Worm (Caenorhabditis elegans) whole organism, L3 larva: ENCODE data around the gene R11G1.2.

ENCODE experiments used
- daf-12 ChIP-seq: fragments of 150-350 bp; optimal IDR thresholded peaks from 2 replicates; lab custom pipeline; 2014; ENCODE audit warnings: missing biosample characterization, missing genetic modification reagents, missing genetic modification characterization
- egl-27 ChIP-seq: sonication (generic microtip); optimal IDR thresholded peaks from 4 replicates; lab custom pipeline; 2017; ENCODE audit warnings: missing biosample characterization, missing genetic modification reagents, missing genetic modification characterization
- fkh-10 ChIP-seq: sonication (generic microtip); optimal IDR thresholded peaks from 2 replicates; lab custom pipeline; 2017; ENCODE audit warnings: missing biosample characterization, missing genetic modification reagents, missing genetic modification characterization
- mdl-1 ChIP-seq: fragments of 150-350 bp; optimal IDR thresholded peaks from 2 replicates; lab custom pipeline; 2014; ENCODE audit warnings: missing biosample characterization, missing genetic modification characterization
- nhr-11 ChIP-seq: fragments of 150-350 bp; optimal IDR thresholded peaks from 2 replicates; lab custom pipeline; 2014; ENCODE audit warnings: missing biosample characterization, missing genetic modification characterization
- nhr-237 ChIP-seq: fragments of 150-350 bp; optimal IDR thresholded peaks from 2 replicates; lab custom pipeline; 2014; ENCODE audit warnings: missing biosample characterization, missing genetic modification characterization
- nhr-28 ChIP-seq: fragments of 150-350 bp; optimal IDR thresholded peaks from 2 replicates; lab custom pipeline; 2014; ENCODE audit warnings: missing biosample characterization, missing genetic modification characterization
- nhr-77 ChIP-seq: fragments of 150-350 bp; optimal IDR thresholded peaks from 2 replicates; lab custom pipeline; 2014; ENCODE audit warnings: missing biosample characterization, missing genetic modification characterization
- snpc-4 ChIP-seq: fragments of 150-350 bp; optimal IDR thresholded peaks from 2 replicates; lab custom pipeline; 2014; ENCODE audit warnings: missing biosample characterization, missing genetic modification characterization
- unc-39 ChIP-seq: sonication (generic microtip); optimal IDR thresholded peaks from 4 replicates; lab custom pipeline; 2017; ENCODE audit warnings: missing biosample characterization, missing genetic modification characterization
- unc-62 ChIP-seq: fragments of 150-350 bp; sonication (generic microtip); optimal IDR thresholded peaks from 4 replicates; lab custom pipeline; 2014; ENCODE audit warnings: missing biosample characterization, missing genetic modification reagents, missing genetic modification characterization
- zag-1 ChIP-seq: fragments of 150-350 bp; optimal IDR thresholded peaks from 2 replicates; lab custom pipeline; 2014; ENCODE audit warnings: missing biosample characterization, missing genetic modification characterization

- TF ChIP-seq nhr-237 (tag; lab: Kevin White, UChicago) (no peak), zag-1 (no peak), snpc-4 (tag; lab: Kevin White, UChicago) (no peak), fkh-10 (no peak), egl-27 (tag; lab: Kevin White, UChicago) (no peak), mdl-1 (tag; lab: Kevin White, UChicago) (no peak), nhr-28 (tag; lab: Kevin White, UChicago) (no peak), daf-12 (tag; lab: Kevin White, UChicago) (no peak), nhr-11 (tag; lab: Kevin White, UChicago) (no peak), unc-62 (GFP tag; lab: Kevin White, UChicago) (no peak), nhr-77 (no peak), unc-39 (tag; lab: Kevin White, UChicago) (no peak)
Observed at ce11 chrX:3686420-3686819, 36.0 kb downstream of the R11G1.2 start.
